Worm (Caenorhabditis elegans): ENCODE data around the gene wbp-2.

DNA sequence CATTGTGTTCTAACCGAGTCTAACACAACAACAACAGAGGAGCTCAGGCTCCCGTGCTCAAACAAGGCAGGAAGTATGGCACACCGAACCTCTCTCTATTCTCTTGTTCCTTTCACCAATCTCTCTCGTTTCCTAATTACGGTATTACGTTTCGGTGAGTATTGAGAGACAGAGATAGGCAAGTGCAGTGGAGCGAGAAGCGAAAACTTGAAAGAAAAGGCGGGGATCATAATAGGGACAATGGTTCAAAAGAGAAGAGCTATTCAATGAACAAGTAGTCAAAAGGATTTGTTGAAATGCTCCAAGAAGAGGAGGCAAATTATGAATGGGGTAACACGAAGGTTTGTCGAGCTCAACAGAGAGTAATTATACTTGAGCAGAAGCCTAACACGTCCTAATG is 16.2 kb upstream of the wbp-2 start:
- TF ChIP-seq snpc-4 (tag; optimal IDR thresholded peaks at IDR 0.05) (no peak), dpl-1 (GFP tag; optimal IDR thresholded peaks at IDR 0.05) (no peak), nhr-12 (tag; optimal IDR thresholded peaks at IDR 0.05) (no peak), ztf-11 (tag; optimal IDR thresholded peaks at IDR 0.05) (no peak), ama-1 (optimal IDR thresholded peaks at IDR 0.05) (no peak), unc-130 (tag; optimal IDR thresholded peaks at IDR 0.05) (no peak), nhr-76 (tag; optimal IDR thresholded peaks at IDR 0.05) (no peak), jun-1 (tag; optimal IDR thresholded peaks at IDR 0.05) (no peak), sptf-1 (tag; optimal IDR thresholded peaks at IDR 0.05) (no peak), isw-1 (GFP tag; IDR thresholded peaks at IDR 0.05) (no peak), rnt-1 (tag; optimal IDR thresholded peaks at IDR 0.05) (no peak), fos-1 (tag; optimal IDR thresholded peaks at IDR 0.05) (no peak), sup-37 (GFP tag; optimal IDR thresholded peaks at IDR 0.05) (no peak), pax-3 (tag; optimal IDR thresholded peaks at IDR 0.05) (no peak)
